Fruit fly (Drosophila melanogaster): Measurements from ENCODE around the gene CG3437.
A peak's percentile ranks its signal among the peaks of the same experiment; 100 is the strongest.

The CG3437 gene

DNA sequence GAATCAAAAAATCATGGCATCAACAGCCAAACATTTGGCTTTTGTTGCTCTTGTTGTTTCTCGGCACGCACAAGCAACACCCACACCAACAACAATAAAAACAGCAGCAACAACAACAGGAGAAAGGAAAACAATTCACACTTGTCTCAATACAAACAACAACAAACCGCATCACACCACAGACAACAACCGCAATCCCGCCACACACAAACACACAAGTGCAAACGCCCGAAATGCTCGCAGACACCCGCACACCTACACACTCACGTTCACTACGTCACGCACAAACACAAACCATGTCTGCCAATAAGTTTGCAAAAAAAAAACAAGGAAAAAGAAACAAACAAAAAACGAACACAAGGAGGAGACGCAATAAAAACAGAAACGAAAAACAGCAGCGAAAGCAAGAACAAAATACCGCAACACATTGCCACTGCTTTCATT is 10.3 kb upstream of the CG3437 start (continued):
- no peak for TF ChIP-seq Blimp-1 (GFP tag; optimal IDR thresholded peaks at IDR 0.05)
- TF ChIP-seq CG32006 (GFP tag; optimal IDR thresholded peaks at IDR 0.05): no peak
- TF ChIP-seq ss (GFP tag; optimal IDR thresholded peaks at IDR 0.05): peak; percentile 68 to 71
- no peak for TF ChIP-seq OdsH (GFP tag; optimal IDR thresholded peaks at IDR 0.05)
- no peak for TF ChIP-seq Eip75B (GFP tag; optimal IDR thresholded peaks at IDR 0.05)
- TF ChIP-seq acj6 (GFP tag; optimal IDR thresholded peaks at IDR 0.05): no peak
- peak; percentile 59 for TF ChIP-seq CG6808 (GFP tag; optimal IDR thresholded peaks at IDR 0.05)
- no peak for TF ChIP-seq Met (GFP tag; optimal IDR thresholded peaks at IDR 0.05)
- TF ChIP-seq CG6792 (GFP tag; optimal IDR thresholded peaks at IDR 0.05): no peak
- TF ChIP-seq Hr4 (GFP tag; optimal IDR thresholded peaks at IDR 0.05): no peak
- peak in 1 of 2 experiments; percentile 11 for TF ChIP-seq salr (GFP tag; optimal IDR thresholded peaks at IDR 0.05)
- no peak for TF ChIP-seq CG11762 (GFP tag; optimal IDR thresholded peaks at IDR 0.05; ENCODE audit: insufficient read depth)
- peak; percentile 15 for TF ChIP-seq Sox102F (GFP tag; optimal IDR thresholded peaks at IDR 0.05)
- peak; percentile 60 for TF ChIP-seq CG15336 (GFP tag; IDR thresholded peaks at IDR 0.05)
- peak; percentile 73 for TF ChIP-seq CG6276 (GFP tag; optimal IDR thresholded peaks at IDR 0.05)
- peak; percentile 58 for TF ChIP-seq CG9139 (GFP tag; optimal IDR thresholded peaks at IDR 0.05)
- no peak for TF ChIP-seq CG31627 (GFP tag; optimal IDR thresholded peaks at IDR 0.05)
- TF ChIP-seq CG16779 (tag; optimal IDR thresholded peaks at IDR 0.05): peak; percentile 8
- no peak for TF ChIP-seq cyc (GFP tag; optimal IDR thresholded peaks at IDR 0.05)
- TF ChIP-seq fd85E (GFP tag; optimal IDR thresholded peaks at IDR 0.05): peak; percentile 21
- no peak for TF ChIP-seq esn (GFP tag; optimal IDR thresholded peaks at IDR 0.05)
- no peak for TF ChIP-seq Sox15 (GFP tag; optimal IDR thresholded peaks at IDR 0.05)
- no peak for TF ChIP-seq Eip93F (GFP tag; optimal IDR thresholded peaks at IDR 0.05)
- no peak for TF ChIP-seq dsx (GFP tag; optimal IDR thresholded peaks at IDR 0.05; ENCODE audit: poor library complexity, severe bottlenecking)
- no peak for TF ChIP-seq vri (GFP tag; optimal IDR thresholded peaks at IDR 0.05)
- TF ChIP-seq dac (GFP tag; optimal IDR thresholded peaks at IDR 0.05): no peak
- TF ChIP-seq fd59A (GFP tag; optimal IDR thresholded peaks at IDR 0.05): no peak
- peak; percentile 48 for TF ChIP-seq CG6854 (GFP tag; optimal IDR thresholded peaks at IDR 0.05)
- no peak for TF ChIP-seq CG11902 (GFP tag; optimal IDR thresholded peaks at IDR 0.05)
- TF ChIP-seq pdm3 (GFP tag; optimal IDR thresholded peaks at IDR 0.05): no peak
- TF ChIP-seq CG34406 (GFP tag; optimal IDR thresholded peaks at IDR 0.05): no peak
- TF ChIP-seq fkh (GFP tag; optimal IDR thresholded peaks at IDR 0.05): peak; percentile 77
- no peak for TF ChIP-seq Ets96B (tag; optimal IDR thresholded peaks at IDR 0.05)
- TF ChIP-seq svp (GFP tag): no peak
- TF ChIP-seq Sox14 (GFP tag; optimal IDR thresholded peaks at IDR 0.05): no peak

DNA sequence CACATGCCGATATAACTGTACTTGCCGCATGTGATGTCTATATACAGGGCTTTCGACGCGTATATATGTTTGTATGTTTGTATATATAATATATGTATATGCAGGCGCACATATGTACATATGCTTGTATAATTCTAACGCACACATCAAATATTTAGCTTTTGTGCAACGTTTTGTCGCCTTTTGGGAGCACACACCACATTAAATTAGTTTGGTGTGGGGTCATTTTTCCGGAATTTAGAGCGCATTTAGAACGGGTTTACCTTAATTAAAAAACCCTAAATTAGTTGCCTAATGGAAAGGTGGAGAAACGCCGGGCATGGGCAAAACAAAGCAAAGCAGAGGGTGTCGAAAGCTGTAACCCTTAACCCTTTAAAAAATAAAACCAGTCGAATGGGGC is 9.8 kb upstream of the CG3437 start:
- no peak for TF ChIP-seq CG3032 (tag; optimal IDR thresholded peaks at IDR 0.05)
- no peak for TF ChIP-seq CG6163 (GFP tag; IDR thresholded peaks at IDR 0.05)
- TF ChIP-seq CG8319 (GFP tag; optimal IDR thresholded peaks at IDR 0.05): no peak
- no peak for TF ChIP-seq CG8119 (GFP tag; IDR thresholded peaks at IDR 0.05)
- TF ChIP-seq net (GFP tag; optimal IDR thresholded peaks at IDR 0.05): no peak
- no peak for TF ChIP-seq CG11902 (GFP tag; optimal IDR thresholded peaks at IDR 0.05)
- no peak for TF ChIP-seq Eip78C (GFP tag)
- TF ChIP-seq eg (GFP tag; IDR thresholded peaks at IDR 0.05): no peak
- no peak for TF ChIP-seq dac (GFP tag; optimal IDR thresholded peaks at IDR 0.05)
- no peak for TF ChIP-seq CG3919 (GFP tag; optimal IDR thresholded peaks at IDR 0.05)
- TF ChIP-seq CG34406 (GFP tag; optimal IDR thresholded peaks at IDR 0.05): no peak
- no peak for TF ChIP-seq svp (GFP tag)
- no peak for TF ChIP-seq esn (GFP tag; optimal IDR thresholded peaks at IDR 0.05)
- TF ChIP-seq OdsH (GFP tag; optimal IDR thresholded peaks at IDR 0.05): no peak
- TF ChIP-seq ss (GFP tag; optimal IDR thresholded peaks at IDR 0.05): no peak
- no peak for TF ChIP-seq CG9139 (GFP tag; optimal IDR thresholded peaks at IDR 0.05)
- TF ChIP-seq CG6792 (GFP tag; optimal IDR thresholded peaks at IDR 0.05): no peak
- no peak for TF ChIP-seq Ets96B (tag; optimal IDR thresholded peaks at IDR 0.05)
- TF ChIP-seq CG1621 (tag; optimal IDR thresholded peaks at IDR 0.05): no peak
- no peak for TF ChIP-seq fd59A (GFP tag; optimal IDR thresholded peaks at IDR 0.05)

All from whole organism, prepupa.